Fruit fly (Drosophila melanogaster): Measurements from ENCODE around the gene Drsl3.

The Drsl3 gene

dm6 chr3L:3319992-3320732 lies 5.4 kb downstream of the Drsl3 start (continued):
- TF ChIP-seq CG12155 (GFP tag; optimal IDR thresholded peaks at IDR 0.05) (no peak), grau (tag; optimal IDR thresholded peaks at IDR 0.05) (peak; percentile 95), Elba2 (GFP tag; optimal IDR thresholded peaks at IDR 0.05) (no peak), vvl (GFP tag; IDR thresholded peaks at IDR 0.05) (peak; percentile 24; the same call in 1 of the 2 replicates), Spps (tag; optimal IDR thresholded peaks at IDR 0.05) (no peak), Mad (GFP tag; optimal IDR thresholded peaks at IDR 0.05) (no peak), CG8388 (GFP tag; optimal IDR thresholded peaks at IDR 0.05) (peak; percentile 69), CG10462 (GFP tag; optimal IDR thresholded peaks at IDR 0.05) (no peak), Max (GFP tag; optimal IDR thresholded peaks at IDR 0.05) (no peak), twi (tag; optimal IDR thresholded peaks at IDR 0.05) (no peak), stwl (tag; optimal IDR thresholded peaks at IDR 0.05) (no peak), wdn (GFP tag; IDR thresholded peaks at IDR 0.05) (0 out of 2 replicates have a peak, but pooled peaks have one; percentile 18), CG7556 (GFP tag; optimal IDR thresholded peaks at IDR 0.05) (no peak), MESR4 (GFP tag; optimal IDR thresholded peaks at IDR 0.05) (no peak), cato (GFP tag; optimal IDR thresholded peaks at IDR 0.05; ENCODE audit: borderline replicate concordance) (no peak), CG14014 (GFP tag; IDR thresholded peaks at IDR 0.05) (0 out of 2 replicates have a peak, but pooled peaks have one; percentile 47), fru (optimal IDR thresholded peaks at IDR 0.05) (no peak), Bgb (GFP tag; IDR thresholded peaks at IDR 0.05; ENCODE audit: partially characterized antibody) (no peak), sob (GFP tag; IDR thresholded peaks at IDR 0.05) (no peak), sens-2 (GFP tag; IDR thresholded peaks at IDR 0.05) (no peak), row (GFP tag; IDR thresholded peaks at IDR 0.05) (peak; percentile 78), fd96Cb (tag; optimal IDR thresholded peaks at IDR 0.05) (no peak), CG10543 (GFP tag; optimal IDR thresholded peaks at IDR 0.05) (peak; percentile 35), fd102C (GFP tag; optimal IDR thresholded peaks at IDR 0.05) (no peak), Trl (optimal IDR thresholded peaks at IDR 0.05) (no peak), Trl (GFP tag; optimal IDR thresholded peaks at IDR 0.05) (peak; percentile 19), CG32532 (GFP tag; IDR thresholded peaks at IDR 0.05) (peak; percentile 66), CG11560 (tag; IDR thresholded peaks at IDR 0.05) (no peak), ham (GFP tag; IDR thresholded peaks at IDR 0.05) (no peak), Dref (GFP tag; IDR thresholded peaks at IDR 0.05) (no peak), CG15514 (GFP tag; optimal IDR thresholded peaks at IDR 0.05) (no peak), fd3F (GFP tag; optimal IDR thresholded peaks at IDR 0.05) (no peak), D (optimal IDR thresholded peaks at IDR 0.05) (no peak), D (GFP tag; optimal IDR thresholded peaks at IDR 0.05) (no peak), CG12391 (tag; optimal IDR thresholded peaks at IDR 0.05) (no peak), odd (GFP tag; optimal IDR thresholded peaks at IDR 0.05) (no peak), hbn (GFP tag; IDR thresholded peaks at IDR 0.05; ENCODE audit: partially characterized antibody) (no peak), toy (GFP tag; IDR thresholded peaks at IDR 0.05) (no peak), MTF-1 (GFP tag; optimal IDR thresholded peaks at IDR 0.05; ENCODE audit: borderline replicate concordance) (no peak), wor (GFP tag; IDR thresholded peaks at IDR 0.05) (no peak), CG30020 (tag; optimal IDR thresholded peaks at IDR 0.05) (no peak), NFAT (GFP tag; IDR thresholded peaks at IDR 0.05) (0 out of 2 replicates have a peak, but pooled peaks have one; percentile 30), CG33557 (GFP tag; optimal IDR thresholded peaks at IDR 0.05) (no peak), CG18599 (GFP tag; optimal IDR thresholded peaks at IDR 0.05) (peak; percentile 69), ATbp (GFP tag; optimal IDR thresholded peaks at IDR 0.05) (no peak), Adf1 (GFP tag; IDR thresholded peaks at IDR 0.05) (0 out of 2 replicates have a peak, but pooled peaks have one; percentile 10), CG12769 (tag; optimal IDR thresholded peaks at IDR 0.05) (peak; percentile 43), Asciz (GFP tag; optimal IDR thresholded peaks at IDR 0.05) (no peak), jigr1 (GFP tag; IDR thresholded peaks at IDR 0.05) (no peak), zfh2 (GFP tag; optimal IDR thresholded peaks at IDR 0.05) (peak; percentile 39)
